Worm (Caenorhabditis elegans): ENCODE results near the gene gab-1.

ce11 chrIII:12783878-12784277 is 4.4 kb upstream of the gab-1 start:
- TF ChIP-seq aly-1 (tag; optimal IDR thresholded peaks at IDR 0.05) (no peak), B0310.2 (tag; optimal IDR thresholded peaks at IDR 0.05) (no peak), ets-7 (tag; optimal IDR thresholded peaks at IDR 0.05) (no peak), flt-1 (GFP tag; IDR thresholded peaks at IDR 0.05) (no peak), F13C5.2 (tag; optimal IDR thresholded peaks at IDR 0.05) (no peak), sea-1 (GFP tag; conservative IDR thresholded peaks at IDR 0.05) (no peak)

Measured in whole organism, early embryonic.